Fruit fly (Drosophila melanogaster) Kc167 (cell line): Measurements from ENCODE around the gene Tim8.

Experiments used
- Myc ChIP-seq: fragments of >200 bp; optimal IDR thresholded peaks from 2 replicates; lab custom pipeline; 2017; ENCODE audit warnings: missing external identifiers
- Sin3A ChIP-seq: fragments of >200 bp; optimal IDR thresholded peaks from 2 replicates; lab custom pipeline; 2018; ENCODE audit warnings: missing external identifiers
- h ChIP-seq: fragments of >200 bp; optimal IDR thresholded peaks from 3 replicates; lab custom pipeline; 2018; ENCODE audit warnings: missing external identifiers
- insv ChIP-seq: fragments of >200 bp; optimal IDR thresholded peaks from 3 replicates; lab custom pipeline; 2018; ENCODE audit warnings: missing external identifiers
- psq ChIP-seq: fragments of >200 bp; optimal IDR thresholded peaks from 2 replicates; lab custom pipeline; 2017; ENCODE audit warnings: missing external identifiers
- ttk ChIP-seq: sonication (Bioruptor generic); optimal IDR thresholded peaks from 2 replicates; lab custom pipeline; 2017; ENCODE audit warnings: missing external identifiers

Gene Tim8

DNA sequence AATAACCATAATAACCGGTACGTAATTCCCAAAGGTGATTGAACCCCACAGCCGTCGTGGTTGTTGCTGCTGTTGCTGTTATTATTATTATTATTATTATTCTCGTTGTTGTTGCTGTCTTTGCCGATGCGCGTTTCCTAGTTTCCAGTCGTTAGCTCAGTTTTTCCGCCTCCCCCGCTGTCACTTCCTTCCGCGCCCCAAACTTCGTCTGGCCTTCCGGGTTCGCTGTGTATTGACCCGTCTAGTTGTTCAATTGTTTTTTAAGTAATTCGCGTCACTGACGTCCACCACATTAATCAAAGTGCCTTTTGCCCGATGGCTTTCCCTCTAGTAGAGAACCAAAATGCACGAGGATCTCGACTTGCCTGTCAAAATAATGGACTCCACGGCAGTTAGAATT lies 3.4 kb downstream of the Tim8 start:
- TF ChIP-seq Sin3A (lab: Kevin White, UChicago) (no peak), Myc (no peak), ttk (lab: Kevin White, UChicago) (no peak), insv (no peak), psq (no peak), h (lab: Kevin White, UChicago) (no peak)

DNA sequence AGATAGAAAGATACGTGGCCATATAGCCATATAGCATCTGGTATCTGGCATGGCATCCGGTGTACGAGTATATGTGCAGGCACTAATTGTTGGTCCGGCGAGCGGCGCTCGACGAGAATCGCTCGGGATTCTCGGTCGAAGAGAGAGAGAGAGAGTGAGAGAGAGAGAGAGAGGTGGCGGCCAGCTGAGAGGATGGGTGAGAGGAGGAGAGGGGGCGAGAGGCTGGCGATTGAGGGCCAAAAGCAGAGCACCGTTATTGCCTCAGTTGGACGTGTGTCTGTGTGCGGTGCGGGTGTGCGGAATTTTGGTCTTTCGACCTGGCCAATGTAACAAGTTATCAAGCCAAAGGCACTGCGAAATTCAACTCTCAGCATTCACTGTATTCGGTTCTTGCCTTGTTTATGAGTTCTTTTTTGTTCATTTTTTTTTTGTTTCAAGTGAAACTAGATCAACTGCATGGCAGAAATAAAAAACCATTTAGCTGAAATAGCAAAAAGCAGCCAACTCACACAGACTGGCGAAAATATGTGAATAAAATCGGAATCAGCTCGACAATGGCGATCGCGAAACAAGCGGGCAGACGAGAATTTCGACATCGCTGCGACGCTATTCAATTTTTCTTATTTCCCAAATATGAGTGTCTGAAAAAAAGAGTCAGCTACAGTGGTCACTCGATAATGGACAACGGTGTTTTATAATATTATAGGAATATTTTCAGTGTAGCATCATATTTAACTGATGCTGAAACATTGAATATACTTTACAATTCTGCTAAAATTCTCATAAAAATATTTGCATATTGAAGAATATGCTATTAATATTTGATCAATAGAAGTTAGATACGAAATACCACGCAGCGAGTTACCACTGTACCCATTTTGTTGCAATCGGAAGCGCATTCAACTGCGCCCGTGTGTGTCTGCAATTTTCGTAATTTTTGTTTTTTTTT lies 4.8 kb downstream of the Tim8 start:
- TF ChIP-seq ttk (lab: Kevin White, UChicago) (no peak), Myc (no peak), psq (no peak), Sin3A (lab: Kevin White, UChicago) (no peak), h (lab: Kevin White, UChicago) (no peak), insv (no peak)

DNA sequence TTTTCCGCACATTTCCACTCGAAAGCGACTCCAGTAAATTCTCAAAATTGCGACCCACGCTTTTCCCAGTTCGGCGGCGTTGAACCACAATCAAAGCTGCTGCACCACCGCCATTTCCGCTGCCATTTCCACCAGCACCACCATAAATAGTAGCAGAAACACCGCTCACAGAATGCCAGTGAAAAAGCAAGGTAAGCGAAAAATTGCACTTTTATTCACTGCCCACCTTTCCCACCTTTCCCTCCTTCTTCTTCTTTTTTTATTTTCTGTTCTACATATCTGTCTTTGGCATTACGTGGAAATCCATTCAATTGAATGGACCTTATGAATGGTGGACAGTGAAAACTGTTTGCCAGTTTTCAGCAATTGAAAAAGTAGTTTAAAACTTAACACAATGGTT lies 6.1 kb downstream of the Tim8 start:
- TF ChIP-seq ttk (lab: Kevin White, UChicago) = no peak
- no peak for TF ChIP-seq Sin3A (lab: Kevin White, UChicago)
- no peak for TF ChIP-seq h (lab: Kevin White, UChicago)
- no peak for TF ChIP-seq Myc
- TF ChIP-seq insv = no peak
- TF ChIP-seq psq = no peak

DNA sequence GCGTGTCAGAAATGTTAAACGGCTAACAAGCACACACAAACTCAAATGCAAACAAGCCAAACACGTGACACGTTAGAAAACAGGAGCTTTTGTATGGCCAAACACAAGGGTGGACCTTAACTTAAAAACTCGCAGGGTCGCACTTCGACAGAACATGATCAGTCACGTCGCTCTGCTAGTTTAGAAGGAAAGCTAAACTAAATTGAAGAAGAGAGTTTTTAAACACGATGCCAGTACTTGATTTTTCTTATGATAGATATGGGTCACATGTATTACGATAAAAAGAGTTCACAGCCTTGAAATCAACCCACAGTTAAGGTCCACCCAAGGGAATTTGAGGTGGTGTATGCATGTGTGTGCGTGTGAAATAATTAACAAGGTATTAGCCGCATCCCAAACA lies 10.1 kb downstream of the Tim8 start:
- TF ChIP-seq ttk (lab: Kevin White, UChicago) = no peak

DNA sequence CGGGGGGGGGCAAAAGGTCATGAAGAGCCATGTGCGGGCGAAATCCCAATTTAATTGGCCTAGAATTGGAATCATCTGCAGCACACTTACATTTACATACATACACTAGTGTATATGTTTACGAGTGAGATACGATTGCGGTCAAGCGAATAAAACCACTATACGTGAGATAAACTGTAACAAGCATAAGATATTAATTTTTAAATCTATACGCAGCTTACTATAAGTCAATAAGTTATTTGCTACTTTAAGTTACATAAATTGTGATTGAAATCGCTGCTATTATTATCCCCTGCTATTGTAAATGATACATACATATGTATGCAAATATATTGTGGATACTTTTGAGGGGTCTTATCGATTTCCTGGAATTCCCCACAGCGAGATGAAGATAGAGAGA lies 10.9 kb downstream of the Tim8 start:
- TF ChIP-seq h (lab: Kevin White, UChicago) (no peak), Sin3A (lab: Kevin White, UChicago) (no peak), psq (no peak), insv (no peak), Myc (no peak)

- no peak for TF ChIP-seq Sin3A (lab: Kevin White, UChicago)
- TF ChIP-seq insv = no peak
- no peak for TF ChIP-seq ttk (lab: Kevin White, UChicago)
Measured at dm6 chrX:11379747-11380146, 11.5 kb downstream of the Tim8 start.

dm6 chrX:11382588-11382987 lies 14.3 kb downstream of the Tim8 start:
- TF ChIP-seq psq (no peak), h (lab: Kevin White, UChicago) (no peak), insv (no peak)

DNA sequence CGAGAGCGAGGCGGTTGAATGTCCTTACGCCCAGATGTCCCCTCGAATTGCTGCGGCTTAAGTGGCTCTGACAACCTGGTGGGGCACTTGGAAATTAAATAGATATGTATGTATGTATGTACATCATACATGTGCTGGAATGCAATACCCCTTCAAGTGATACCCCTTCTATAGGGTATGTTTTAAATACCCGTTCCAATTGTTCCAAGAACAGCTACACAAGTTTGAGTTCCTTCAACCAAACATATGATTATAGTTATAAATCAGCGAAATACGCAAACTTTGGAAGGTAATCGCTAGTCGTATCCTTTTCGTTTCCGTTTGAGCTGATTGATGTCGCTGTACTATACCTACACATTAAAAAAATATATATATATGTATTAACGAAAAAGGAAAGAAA lies 15.3 kb downstream of the Tim8 start:
- TF ChIP-seq psq = no peak
- TF ChIP-seq Sin3A (lab: Kevin White, UChicago) = no peak
- TF ChIP-seq insv = no peak
- no peak for TF ChIP-seq h (lab: Kevin White, UChicago)
- TF ChIP-seq ttk (lab: Kevin White, UChicago) = no peak

DNA sequence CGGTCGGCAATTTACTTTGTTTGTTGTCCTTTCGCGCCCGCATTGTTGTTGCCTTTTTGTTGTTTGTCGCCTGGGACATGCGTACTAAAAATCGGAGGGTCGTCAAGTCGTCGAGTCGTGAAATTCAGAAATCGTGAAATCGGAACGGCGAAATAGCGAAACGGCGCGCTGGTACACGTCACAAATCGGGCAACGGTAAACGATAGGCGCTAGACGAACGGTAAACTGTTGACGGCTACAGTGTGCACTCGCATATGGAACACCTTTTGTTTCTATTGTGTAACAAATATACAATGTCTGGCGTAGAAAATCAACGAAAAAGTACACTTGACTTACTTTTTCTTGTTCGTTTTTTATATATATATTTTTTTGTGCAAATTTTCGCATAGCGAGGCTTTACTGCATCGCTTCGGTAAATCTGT lies 15.8 kb downstream of the Tim8 start:
- no peak for TF ChIP-seq Sin3A (lab: Kevin White, UChicago)
- TF ChIP-seq h (lab: Kevin White, UChicago) = no peak
- TF ChIP-seq Myc = no peak
- no peak for TF ChIP-seq psq
- no peak for TF ChIP-seq ttk (lab: Kevin White, UChicago)
- no peak for TF ChIP-seq insv

- TF ChIP-seq ttk (lab: Kevin White, UChicago) (no peak), insv (no peak), h (lab: Kevin White, UChicago) (no peak), psq (no peak), Myc (no peak), Sin3A (lab: Kevin White, UChicago) (no peak)
Measured at dm6 chrX:11385498-11385897, 17.3 kb downstream of the Tim8 start.

DNA sequence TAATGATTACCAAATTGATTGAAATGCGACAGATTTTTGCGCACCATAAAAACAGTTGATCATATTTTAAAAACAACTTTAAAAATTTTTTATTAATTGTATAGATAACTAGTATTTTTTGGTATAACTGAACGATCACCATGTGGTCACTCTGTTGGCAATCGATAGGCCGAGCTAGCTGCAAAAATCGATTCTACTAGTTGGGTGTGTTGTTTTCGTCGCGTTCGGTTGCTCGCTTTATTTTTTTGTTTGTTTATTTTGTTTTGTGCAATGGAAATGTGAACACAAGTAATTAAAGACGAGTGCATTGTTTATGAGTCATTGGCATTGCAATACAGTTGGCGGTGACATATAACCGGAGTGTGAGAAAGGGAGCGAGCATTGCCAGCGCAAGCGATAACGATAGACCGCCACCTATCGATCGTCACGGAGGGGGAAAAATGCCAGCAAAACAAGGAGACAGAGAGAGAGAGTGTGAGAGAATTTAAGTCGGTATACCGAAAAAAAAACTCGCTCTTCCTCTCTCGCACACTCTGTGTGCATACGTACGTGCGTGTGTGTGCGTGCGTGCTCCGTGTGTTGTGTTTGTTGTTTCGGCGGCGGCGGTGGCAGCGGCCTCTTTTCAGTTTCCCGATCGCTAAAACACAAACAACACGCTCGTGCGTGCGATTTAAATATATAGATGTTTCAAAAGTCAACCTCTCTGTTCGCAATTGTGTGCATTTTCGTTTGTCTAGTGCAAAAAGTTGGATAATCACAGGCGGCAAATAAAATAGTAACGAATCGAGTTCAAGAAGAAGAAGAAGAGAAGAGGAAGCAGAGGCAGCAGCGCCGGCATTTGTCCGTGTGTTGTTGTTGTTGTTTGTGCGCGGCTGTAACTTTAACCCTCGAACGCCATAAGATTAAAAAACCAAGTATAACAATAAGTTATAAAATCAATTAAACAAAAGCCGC lies 21.5 kb downstream of the Tim8 start:
- TF ChIP-seq h (lab: Kevin White, UChicago) (no peak), psq (no peak), Sin3A (lab: Kevin White, UChicago) (no peak), ttk (lab: Kevin White, UChicago) (no peak), insv (no peak), Myc (no peak)

dm6 chrX:11390625-11391363 lies 22.5 kb downstream of the Tim8 start:
- TF ChIP-seq h (lab: Kevin White, UChicago) (no peak), psq (no peak), Myc (no peak)
